Fruit fly (Drosophila melanogaster): ENCODE results near the gene CG13786.

The CG13786 gene

DNA sequence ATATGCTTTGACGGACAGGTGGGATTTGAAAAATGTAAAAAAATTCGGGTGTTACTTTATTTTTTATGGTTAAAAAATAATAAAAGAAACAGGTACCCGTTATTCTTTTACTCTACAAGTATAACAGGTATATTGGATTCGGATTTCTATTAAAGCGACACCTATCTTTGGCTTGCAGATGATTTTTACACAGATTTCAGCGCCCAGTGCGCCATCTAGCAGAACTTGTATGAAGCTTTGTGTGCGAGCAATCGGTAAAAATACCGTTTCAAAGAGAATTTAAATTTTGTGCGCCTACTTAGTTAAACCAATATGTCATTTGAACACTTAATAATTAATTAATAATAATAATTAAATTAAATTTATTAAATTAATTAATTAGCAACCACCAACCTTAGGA is 5.3 kb upstream of the CG13786 start (continued):
- TF ChIP-seq dm (GFP tag; optimal IDR thresholded peaks at IDR 0.05) (no peak), bsh (GFP tag; optimal IDR thresholded peaks at IDR 0.05) (peak in 1 of 2 experiments; percentile 41), abd-A (tag; optimal IDR thresholded peaks at IDR 0.05) (no peak), nom (GFP tag; optimal IDR thresholded peaks at IDR 0.05) (no peak), sr (GFP tag; IDR thresholded peaks at IDR 0.05) (no peak), slp2 (GFP tag; optimal IDR thresholded peaks at IDR 0.05) (peak; percentile 16), Bdp1 (GFP tag; optimal IDR thresholded peaks at IDR 0.05) (peak; percentile 11), cwo (GFP tag; optimal IDR thresholded peaks at IDR 0.05) (no peak), Drgx (GFP tag; IDR thresholded peaks at IDR 0.05) (no peak), gfzf (GFP tag; optimal IDR thresholded peaks at IDR 0.05) (peak; percentile 1), CG12104 (GFP tag; optimal IDR thresholded peaks at IDR 0.05) (no peak), ttk (GFP tag; IDR thresholded peaks at IDR 0.05) (no peak), Gsc (GFP tag; IDR thresholded peaks at IDR 0.05) (no peak), CG8944 (GFP tag; optimal IDR thresholded peaks at IDR 0.05) (peak; percentile 50), CG10462 (GFP tag; optimal IDR thresholded peaks at IDR 0.05) (no peak), CG12219 (GFP tag; optimal IDR thresholded peaks at IDR 0.05) (no peak), bab2 (GFP tag; optimal IDR thresholded peaks at IDR 0.05) (peak; percentile 51), Ets97D (GFP tag; optimal IDR thresholded peaks at IDR 0.05) (peak; percentile 18), sisA (GFP tag; IDR thresholded peaks at IDR 0.05) (peak; percentile 54), ro (GFP tag; IDR thresholded peaks at IDR 0.05) (no peak), fd102C (GFP tag; optimal IDR thresholded peaks at IDR 0.05) (no peak), Nf-YA (GFP tag; IDR thresholded peaks at IDR 0.05) (no peak), CG11695 (GFP tag; IDR thresholded peaks at IDR 0.05) (0 out of 3 replicates have a peak, but pooled peaks have one; percentile 17), CG10431 (GFP tag; optimal IDR thresholded peaks at IDR 0.05) (no peak), grau (tag; optimal IDR thresholded peaks at IDR 0.05) (peak; percentile 68), row (GFP tag; IDR thresholded peaks at IDR 0.05) (0 out of 3 replicates have a peak, but pooled peaks have one; percentile 18), CG12942 (GFP tag; optimal IDR thresholded peaks at IDR 0.05) (peak; percentile 10), CG13287 (GFP tag; IDR thresholded peaks at IDR 0.05; ENCODE audit: partially characterized antibody) (no peak), lmd (GFP tag; IDR thresholded peaks at IDR 0.05) (peak; percentile 45; the same call in 1 of the 2 replicates), CG33213 (GFP tag; optimal IDR thresholded peaks at IDR 0.05) (peak; percentile 57), maf-S (GFP tag; optimal IDR thresholded peaks at IDR 0.05) (peak; percentile 39), CG43689 (GFP tag; IDR thresholded peaks at IDR 0.05) (no peak), az2 (GFP tag; optimal IDR thresholded peaks at IDR 0.05) (peak; percentile 64), Dll (GFP tag; IDR thresholded peaks at IDR 0.05; ENCODE audit: partially characterized antibody) (no peak), B-H2 (GFP tag; optimal IDR thresholded peaks at IDR 0.05) (peak; percentile 6), chn (GFP tag; optimal IDR thresholded peaks at IDR 0.05) (peak; percentile 14), lola (GFP tag; optimal IDR thresholded peaks at IDR 0.05) (no peak), CG17328 (GFP tag; IDR thresholded peaks at IDR 0.05) (peak; percentile 25; the same call in 1 of the 2 replicates), sna (GFP tag; IDR thresholded peaks at IDR 0.05; ENCODE audit: partially characterized antibody) (no peak), cas (GFP tag; IDR thresholded peaks at IDR 0.05) (no peak), CG9876 (GFP tag; optimal IDR thresholded peaks at IDR 0.05) (peak; percentile 63), grn (GFP tag; optimal IDR thresholded peaks at IDR 0.05) (peak; percentile 11), CG7786 (GFP tag; optimal IDR thresholded peaks at IDR 0.05) (peak; percentile 1), shn (GFP tag; optimal IDR thresholded peaks at IDR 0.05) (peak; percentile 29), CG4282 (GFP tag; optimal IDR thresholded peaks at IDR 0.05) (no peak), Jarid2 (GFP tag; optimal IDR thresholded peaks at IDR 0.05) (peak; percentile 36), Fer3 (tag; optimal IDR thresholded peaks at IDR 0.05) (peak; percentile 32), mam (GFP tag; optimal IDR thresholded peaks at IDR 0.05) (peak; percentile 55), unpg (GFP tag; optimal IDR thresholded peaks at IDR 0.05) (peak; percentile 34), CG6654 (GFP tag; optimal IDR thresholded peaks at IDR 0.05) (no peak), Dbx (GFP tag; IDR thresholded peaks at IDR 0.05) (peak; percentile 47; the same call in 1 of the 3 replicates)
